Worm (Caenorhabditis elegans): ENCODE data around the gene F13A2.9.

- TF ChIP-seq nhr-237 (tag; optimal IDR thresholded peaks at IDR 0.05), result no peak
- no peak for TF ChIP-seq nhr-76 (tag; optimal IDR thresholded peaks at IDR 0.05)
- no peak for TF ChIP-seq elt-3 (tag; optimal IDR thresholded peaks at IDR 0.05)
- TF ChIP-seq nhr-11 (tag; optimal IDR thresholded peaks at IDR 0.05), result no peak
- TF ChIP-seq tbx-2 (tag; optimal IDR thresholded peaks at IDR 0.05), result no peak
- no peak for TF ChIP-seq elt-2 (tag; optimal IDR thresholded peaks at IDR 0.05)
- no peak for TF ChIP-seq sea-2 (GFP tag; optimal IDR thresholded peaks at IDR 0.05)
- TF ChIP-seq nhr-25 (tag; optimal IDR thresholded peaks at IDR 0.05), result no peak
- TF ChIP-seq unc-39 (tag; optimal IDR thresholded peaks at IDR 0.05), result no peak
- no peak for TF ChIP-seq lin-39 (tag; optimal IDR thresholded peaks at IDR 0.05)
- no peak for TF ChIP-seq jun-1 (tag; optimal IDR thresholded peaks at IDR 0.05)
Measured at ce11 chrV:4410643-4411042, 23.3 kb upstream of the F13A2.9 start, which contains the start of gene Y47D7A.3.

All from whole organism, L3 larva.